Worm (Caenorhabditis elegans) whole organism, L2 larva: ENCODE data around the gene dnj-11.

Source experiments
- ZK546.5 ChIP-seq: sonication (generic microtip); optimal IDR thresholded peaks from 2 replicates; lab custom pipeline; 2017; ENCODE audit warnings: missing biosample characterization, missing genetic modification characterization
- ama-1 ChIP-seq: fragments of 150-350 bp; optimal IDR thresholded peaks from 2 replicates; lab custom pipeline; 2018; ENCODE audit warnings: inconsistent platforms
- blmp-1 ChIP-seq: sonication (generic microtip); optimal IDR thresholded peaks from 2 replicates; lab custom pipeline; 2017; ENCODE audit warnings: missing genetic modification characterization, mild to moderate bottlenecking, missing compliant biosample characterization, antibody characterized with exemption, moderate library complexity; ENCODE audit not compliant: insufficient read depth
- ceh-82 ChIP-seq: fragments of 150-350 bp; optimal IDR thresholded peaks from 2 replicates; lab custom pipeline; 2014; ENCODE audit warnings: missing biosample characterization, missing genetic modification characterization
- elt-3 ChIP-seq: sonication (generic microtip); optimal IDR thresholded peaks from 2 replicates; lab custom pipeline; 2017; ENCODE audit warnings: missing biosample characterization, missing genetic modification characterization
- fos-1 ChIP-seq: fragments of 150-350 bp; optimal IDR thresholded peaks from 2 replicates; lab custom pipeline; 2014; ENCODE audit warnings: missing biosample characterization, missing genetic modification characterization
- lin-13 ChIP-seq: fragments of 150-350 bp; optimal IDR thresholded peaks from 2 replicates; lab custom pipeline; 2014; ENCODE audit warnings: missing biosample characterization, missing genetic modification reagents, missing genetic modification characterization
- lsy-2 ChIP-seq, 2 experiments: fragments of 150-350 bp in 1 of 2; sonication (generic microtip) in 1 of 2; optimal IDR thresholded peaks; 2 replicates each; lab custom pipeline; 2014 to 2017; ENCODE audit warnings: missing biosample characterization in 2 of 2, missing genetic modification characterization in 2 of 2
- nhr-129 ChIP-seq: fragments of 150-350 bp; optimal IDR thresholded peaks from 2 replicates; lab custom pipeline; 2014; ENCODE audit warnings: missing biosample characterization, missing genetic modification characterization
- nhr-237 ChIP-seq: fragments of 150-350 bp; optimal IDR thresholded peaks from 2 replicates; lab custom pipeline; 2014; ENCODE audit warnings: missing biosample characterization, missing genetic modification characterization
- unc-62 ChIP-seq: fragments of 150-350 bp; optimal IDR thresholded peaks from 2 replicates; lab custom pipeline; 2014; ENCODE audit warnings: missing biosample characterization, missing genetic modification reagents, missing genetic modification characterization

ce11 chrIV:6560434-6560833 is 25.2 kb upstream of the dnj-11 start, which contains the start of gene best-9:
- TF ChIP-seq lsy-2 (tag; optimal IDR thresholded peaks at IDR 0.05; lab: Kevin White, UChicago) (no peak), ama-1 (no peak), nhr-129 (no peak), nhr-237 (no peak), lin-13 (GFP tag; lab: Kevin White, UChicago) (no peak), unc-62 (no peak), elt-3 (tag; lab: Kevin White, UChicago) (no peak), ZK546.5 (no peak), fos-1 (tag; lab: Kevin White, UChicago) (no peak), ceh-82 (tag; lab: Kevin White, UChicago) (no peak), blmp-1 (tag; lab: Kevin White, UChicago) (no peak)
